Worm (Caenorhabditis elegans): Measurements from ENCODE around the gene msp-65.
"Not testable (repeated sequence)": the region's sequence is repeated elsewhere in the genome, so short reads cannot be mapped to it uniquely, and the experiment has no call there.

Gene msp-65

DNA sequence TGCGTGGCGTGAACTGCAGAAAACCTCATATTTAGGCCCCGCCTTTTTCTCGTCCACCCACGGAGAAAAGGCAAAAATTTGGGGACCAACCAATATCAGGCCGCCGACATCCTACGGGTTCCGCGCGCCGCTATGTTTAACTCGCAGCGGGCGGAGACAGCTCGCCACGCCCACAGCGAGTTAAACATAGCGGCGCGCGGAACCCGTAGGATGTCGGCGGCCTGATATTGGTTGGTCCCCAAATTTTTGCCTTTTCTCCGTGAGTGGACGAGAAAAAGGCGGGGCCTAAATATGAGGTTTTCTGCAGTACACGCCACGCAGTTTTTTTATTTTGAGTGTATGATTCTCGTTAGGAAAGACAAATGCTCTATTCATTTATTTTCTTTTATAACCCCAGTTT lies 7.2 kb upstream of the msp-65 start:
- TF ChIP-seq snpc-1.1 (tag; optimal IDR thresholded peaks at IDR 0.05; ENCODE audit: insufficient read depth): peak; percentile 60
- peak; percentile 70 for TF ChIP-seq snpc-4 (GFP tag; optimal IDR thresholded peaks at IDR 0.05)
- peak; percentile 49 to 96 (median 83) for TF ChIP-seq snpc-4 (tag; optimal IDR thresholded peaks at IDR 0.05)

DNA sequence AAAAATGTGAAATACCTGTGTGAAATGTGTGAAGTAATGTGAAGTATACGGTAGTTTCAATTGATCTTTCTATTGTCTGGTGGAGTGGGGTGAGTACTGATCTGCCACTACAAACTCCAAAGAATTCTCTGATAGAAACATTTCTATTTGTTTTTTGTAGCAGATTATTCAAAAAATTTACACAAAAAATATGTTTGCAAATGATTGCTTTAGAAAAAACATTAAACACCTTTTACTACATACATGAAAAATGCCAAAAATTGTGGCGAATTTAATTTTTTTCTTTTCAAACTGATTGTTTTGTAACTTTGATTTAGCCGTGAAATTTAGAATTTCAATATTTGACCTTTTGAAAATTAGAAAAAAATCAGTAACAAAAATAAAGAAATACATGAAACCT lies 6.6 kb upstream of the msp-65 start, which contains the start of gene ZK354.3:
TSS of gene ZK354.3 (plus strand) at position 301 of the 400 bp plus-strand sequence.
- TF ChIP-seq attf-6 (GFP tag; IDR thresholded peaks at IDR 0.05) (no peak), efl-1 (GFP tag; optimal IDR thresholded peaks at IDR 0.05) (no peak), lag-1 (GFP tag; IDR thresholded peaks at IDR 0.05) (no peak), F23B12.7 (tag; optimal IDR thresholded peaks at IDR 0.05; ENCODE audit: insufficient read depth) (no peak), egl-44 (GFP tag; IDR thresholded peaks at IDR 0.05) (no peak), B0019.2 (GFP tag; conservative IDR thresholded peaks at IDR 0.05) (no peak), hrde-1 (tag; optimal IDR thresholded peaks at IDR 0.05; ENCODE audit: borderline replicate concordance) (no peak), Y53F4B.3 (GFP tag; IDR thresholded peaks at IDR 0.05) (no peak), ceh-58 (GFP tag; IDR thresholded peaks at IDR 0.05) (no peak), nfya-2 (GFP tag; IDR thresholded peaks at IDR 0.05) (no peak)

DNA sequence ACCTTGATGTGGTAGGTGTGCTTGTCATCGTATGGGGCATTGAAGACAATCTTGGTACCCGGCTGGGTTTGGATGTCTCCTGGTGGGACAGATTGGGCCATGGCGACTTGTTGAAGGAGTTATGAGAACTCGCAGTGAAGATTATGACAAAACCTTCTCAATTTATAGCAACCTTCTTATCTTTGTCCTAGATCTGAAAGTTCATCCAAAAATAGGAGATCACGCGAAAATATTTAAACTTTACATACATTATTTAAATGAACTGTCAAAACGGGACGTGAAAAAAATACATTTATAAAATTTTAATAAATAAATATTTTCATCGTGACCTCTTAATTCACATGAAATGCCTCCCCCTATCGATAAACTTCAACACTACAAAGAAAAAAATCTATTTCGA lies 3.3 kb upstream of the msp-65 start, which contains the start of the genes msp-59 and ZK354.2:
TSS of gene msp-59 (minus strand) at position 101 of the 400 bp plus-strand sequence.
TSS of gene ZK354.2 (plus strand) at position 395 of the 400 bp plus-strand sequence.
- TF ChIP-seq egrh-3 (GFP tag; IDR thresholded peaks at IDR 0.05); lin-26 (GFP tag; IDR thresholded peaks at IDR 0.05); ceh-79 (tag; optimal IDR thresholded peaks at IDR 0.05): not testable (repeated sequence)

DNA sequence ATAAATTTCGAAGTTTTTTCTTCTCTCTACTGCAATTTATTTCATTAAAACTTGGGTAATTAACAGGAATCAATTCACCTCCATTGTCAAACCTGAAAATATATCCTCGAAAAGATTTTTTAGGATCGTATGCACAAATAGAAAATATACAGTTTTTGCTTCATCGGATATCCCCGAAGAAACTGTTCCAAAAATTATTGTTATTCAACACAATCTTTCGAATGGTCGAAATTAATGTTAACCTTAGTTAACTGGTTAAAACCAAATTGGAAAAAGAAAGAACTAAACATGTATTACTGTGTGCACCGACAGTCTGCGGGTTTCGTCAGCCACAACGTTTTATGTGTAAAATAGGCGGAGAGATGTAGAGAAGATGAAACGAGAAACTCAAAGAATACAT lies 783 bp downstream of the msp-65 start:
- TF ChIP-seq F37B4.10 (GFP tag; IDR thresholded peaks at IDR 0.05) (no peak), ekl-4 (GFP tag; IDR thresholded peaks at IDR 0.05) (peak; percentile 63), ztf-28 (GFP tag; IDR thresholded peaks at IDR 0.05) (no peak), C06A6.2 (GFP tag; conservative IDR thresholded peaks at IDR 0.05) (no peak), attf-3 (GFP tag; conservative IDR thresholded peaks at IDR 0.05) (no peak), Y79H2A.3 (GFP tag; conservative IDR thresholded peaks at IDR 0.05) (no peak), B0261.1 (tag; optimal IDR thresholded peaks at IDR 0.05) (peak; percentile 4), akir-1 (GFP tag; optimal IDR thresholded peaks at IDR 0.05) (no peak), attf-6 (GFP tag; IDR thresholded peaks at IDR 0.05) (peak; percentile 97), ztf-6 (GFP tag; IDR thresholded peaks at IDR 0.05) (no peak), somi-1 (GFP tag; optimal IDR thresholded peaks at IDR 0.05) (no peak), hmg-1.2 (GFP tag; IDR thresholded peaks at IDR 0.05) (peak; percentile 88), snpc-4 (GFP tag; optimal IDR thresholded peaks at IDR 0.05) (peak; percentile 94), snpc-4 (tag; optimal IDR thresholded peaks at IDR 0.05) (peak; percentile 93 to 99 (median 98)), Y53G8AR.9 (GFP tag; conservative IDR thresholded peaks at IDR 0.05) (0 out of 2 replicates have a peak, but pooled peaks have one; percentile 40), lin-35 (GFP tag; optimal IDR thresholded peaks at IDR 0.05) (no peak), dpff-1 (tag; optimal IDR thresholded peaks at IDR 0.05) (no peak), nhr-90 (tag; optimal IDR thresholded peaks at IDR 0.05) (no peak), pbrm-1 (GFP tag; IDR thresholded peaks at IDR 0.05) (peak; percentile 85), madf-8 (GFP tag; conservative IDR thresholded peaks at IDR 0.05) (0 out of 2 replicates have a peak, but pooled peaks have one; percentile 23), mcd-1 (GFP tag; IDR thresholded peaks at IDR 0.05) (peak; percentile 51; the same call in 1 of the 2 replicates), F49E8.2 (tag; optimal IDR thresholded peaks at IDR 0.05; ENCODE audit: insufficient read depth) (peak; percentile 45), K12H6.12 (tag; optimal IDR thresholded peaks at IDR 0.05) (no peak), lsl-1 (GFP tag; optimal IDR thresholded peaks at IDR 0.05) (peak; percentile 40), snpc-1.3 (tag; optimal IDR thresholded peaks at IDR 0.05; ENCODE audit: insufficient read depth) (peak; percentile 75), unc-62 (GFP tag; optimal IDR thresholded peaks at IDR 0.05) (no peak), Y95B8A.8 (GFP tag; IDR thresholded peaks at IDR 0.05) (0 out of 2 replicates have a peak, but pooled peaks have one; percentile 36), ceh-100 (GFP tag; IDR thresholded peaks at IDR 0.05) (peak; percentile 62), bed-1 (GFP tag; IDR thresholded peaks at IDR 0.05) (no peak)
